Worm (Caenorhabditis elegans) whole organism, mixed stage, embryonic: ENCODE data around the gene fkb-4.

Experiments
- M03D4.4 ChIP-seq: sonication (generic microtip); optimal IDR thresholded peaks from 2 replicates; lab custom pipeline; 2017; ENCODE audit warnings: mild to moderate bottlenecking, missing genetic modification characterization, missing compliant biosample characterization
- bed-3 ChIP-seq: fragments of 200-800 bp; sonication (Bioruptor generic); optimal IDR thresholded peaks from 3 replicates; lab custom pipeline; 2018; ENCODE audit warnings: mild to moderate bottlenecking, missing genetic modification characterization, moderate library complexity, missing compliant biosample characterization
- blmp-1 ChIP-seq: fragments of 150-350 bp; optimal IDR thresholded peaks from 2 replicates; lab custom pipeline; 2014; ENCODE audit warnings: missing biosample characterization, missing genetic modification characterization
- ceh-39 ChIP-seq: fragments of 150-350 bp; optimal IDR thresholded peaks from 2 replicates; lab custom pipeline; 2014; ENCODE audit warnings: missing biosample characterization, missing genetic modification characterization
- ceh-43 ChIP-seq: fragments of 200-800 bp; sonication (Bioruptor generic); optimal IDR thresholded peaks from 2 replicates; lab custom pipeline; 2018; ENCODE audit warnings: mild to moderate bottlenecking, missing genetic modification characterization, moderate library complexity, missing compliant biosample characterization
- ces-1 ChIP-seq: fragments of 150-350 bp; optimal IDR thresholded peaks from 2 replicates; lab custom pipeline; 2014; ENCODE audit warnings: missing biosample characterization, missing genetic modification reagents, missing genetic modification characterization
- cnd-1 ChIP-seq: fragments of 200-800 bp; sonication (Bioruptor generic); optimal IDR thresholded peaks from 2 replicates; lab custom pipeline; 2018; ENCODE audit warnings: mild to moderate bottlenecking, missing genetic modification characterization, missing compliant biosample characterization
- drap-1 ChIP-seq: fragments of 200-800 bp; sonication (Bioruptor generic); optimal IDR thresholded peaks from 3 replicates; lab custom pipeline; 2018; ENCODE audit warnings: mild to moderate bottlenecking, missing genetic modification characterization, missing compliant biosample characterization
- elt-1 ChIP-seq: sonication (generic microtip); optimal IDR thresholded peaks from 2 replicates; lab custom pipeline; 2017; ENCODE audit warnings: missing genetic modification characterization, mild to moderate bottlenecking, missing compliant biosample characterization, antibody characterized with exemption, moderate library complexity, borderline replicate concordance; ENCODE audit not compliant: insufficient read depth
- elt-3 ChIP-seq: fragments of 150-350 bp; optimal IDR thresholded peaks from 2 replicates; lab custom pipeline; 2014; ENCODE audit warnings: missing biosample characterization, missing genetic modification characterization
- flh-1 ChIP-seq: fragments of 200-800 bp; sonication (Bioruptor generic); optimal IDR thresholded peaks from 2 replicates; lab custom pipeline; 2018; ENCODE audit warnings: mild to moderate bottlenecking, missing genetic modification characterization, moderate library complexity, missing compliant biosample characterization
- ham-2 ChIP-seq: fragments of 200-800 bp; sonication (Bioruptor generic); optimal IDR thresholded peaks from 2 replicates; lab custom pipeline; 2018; ENCODE audit warnings: mild to moderate bottlenecking, missing genetic modification characterization, missing compliant biosample characterization
- hlh-1 ChIP-seq: fragments of 150-350 bp; optimal IDR thresholded peaks from 2 replicates; lab custom pipeline; 2014; ENCODE audit warnings: missing biosample characterization, missing genetic modification reagents, missing genetic modification characterization
- lin-13 ChIP-seq: fragments of 150-350 bp; optimal IDR thresholded peaks from 2 replicates; lab custom pipeline; 2014; ENCODE audit warnings: missing biosample characterization, missing genetic modification characterization
- lin-32 ChIP-seq: fragments of 200-800 bp; sonication (Bioruptor generic); optimal IDR thresholded peaks from 2 replicates; lab custom pipeline; 2018; ENCODE audit warnings: mild to moderate bottlenecking, missing genetic modification characterization, missing compliant biosample characterization
- mab-5 ChIP-seq: fragments of 150-350 bp; optimal IDR thresholded peaks from 2 replicates; lab custom pipeline; 2014; ENCODE audit warnings: missing biosample characterization, missing genetic modification characterization
- mep-1 ChIP-seq: fragments of 150-350 bp; optimal IDR thresholded peaks from 2 replicates; lab custom pipeline; 2017; ENCODE audit warnings: missing biosample characterization, missing genetic modification reagents, missing genetic modification characterization, inconsistent platforms
- mls-2 ChIP-seq: sonication (generic microtip); optimal IDR thresholded peaks from 2 replicates; lab custom pipeline; 2016; ENCODE audit warnings: mild to moderate bottlenecking, missing genetic modification characterization, moderate library complexity, missing compliant biosample characterization
- nhr-12 ChIP-seq: fragments of 150-350 bp; optimal IDR thresholded peaks from 2 replicates; lab custom pipeline; 2014; ENCODE audit warnings: missing biosample characterization, missing genetic modification characterization
- nhr-2 ChIP-seq: fragments of 150-350 bp; optimal IDR thresholded peaks from 2 replicates; lab custom pipeline; 2014; ENCODE audit warnings: missing biosample characterization, missing genetic modification characterization
- nhr-237 ChIP-seq: fragments of 150-350 bp; optimal IDR thresholded peaks from 2 replicates; lab custom pipeline; 2014; ENCODE audit warnings: missing biosample characterization, missing genetic modification characterization
- nhr-28 ChIP-seq: fragments of 150-350 bp; optimal IDR thresholded peaks from 2 replicates; lab custom pipeline; 2014; ENCODE audit warnings: missing biosample characterization, missing genetic modification characterization
- nhr-76 ChIP-seq: sonication (generic microtip); optimal IDR thresholded peaks from 2 replicates; lab custom pipeline; 2017; ENCODE audit warnings: missing biosample characterization, missing genetic modification characterization
- pha-4 ChIP-seq: fragments of 150-350 bp; optimal IDR thresholded peaks from 2 replicates; lab custom pipeline; 2018; ENCODE audit warnings: missing biosample characterization, missing genetic modification reagents, missing genetic modification characterization
- sem-2 ChIP-seq: fragments of 200-800 bp; sonication (Bioruptor generic); optimal IDR thresholded peaks from 2 replicates; lab custom pipeline; 2018; ENCODE audit warnings: mild to moderate bottlenecking, missing genetic modification characterization, missing compliant biosample characterization
- snpc-4 ChIP-seq: fragments of 150-350 bp; optimal IDR thresholded peaks from 2 replicates; lab custom pipeline; 2014; ENCODE audit warnings: missing biosample characterization, missing genetic modification characterization
- sptf-1 ChIP-seq: sonication (generic microtip); optimal IDR thresholded peaks from 2 replicates; lab custom pipeline; 2017; ENCODE audit warnings: mild to moderate bottlenecking, missing genetic modification characterization, moderate library complexity, missing compliant biosample characterization
- unc-62 ChIP-seq: fragments of 150-350 bp; optimal IDR thresholded peaks from 2 replicates; lab custom pipeline; 2014; ENCODE audit warnings: missing biosample characterization, missing genetic modification reagents, missing genetic modification characterization
- zip-8 ChIP-seq: fragments of 150-350 bp; optimal IDR thresholded peaks from 2 replicates; lab custom pipeline; 2014; ENCODE audit warnings: missing biosample characterization, missing genetic modification characterization

fkb-4 gene

ce11 chrV:12749558-12749957 is 37.4 kb downstream of the fkb-4 start:
- TF ChIP-seq drap-1 (GFP tag; lab: Kevin White, UChicago) = no peak
- TF ChIP-seq sem-2 (GFP tag; lab: Kevin White, UChicago) = no peak
- no peak for TF ChIP-seq ceh-39 (tag; lab: Kevin White, UChicago)
- TF ChIP-seq nhr-12 = no peak
- TF ChIP-seq snpc-4 = no peak
- no peak for TF ChIP-seq bed-3 (GFP tag; lab: Kevin White, UChicago)
- no peak for TF ChIP-seq M03D4.4 (tag; lab: Kevin White, UChicago)
- TF ChIP-seq lin-13 = no peak
- TF ChIP-seq elt-1 (tag; lab: Kevin White, UChicago) = no peak

DNA sequence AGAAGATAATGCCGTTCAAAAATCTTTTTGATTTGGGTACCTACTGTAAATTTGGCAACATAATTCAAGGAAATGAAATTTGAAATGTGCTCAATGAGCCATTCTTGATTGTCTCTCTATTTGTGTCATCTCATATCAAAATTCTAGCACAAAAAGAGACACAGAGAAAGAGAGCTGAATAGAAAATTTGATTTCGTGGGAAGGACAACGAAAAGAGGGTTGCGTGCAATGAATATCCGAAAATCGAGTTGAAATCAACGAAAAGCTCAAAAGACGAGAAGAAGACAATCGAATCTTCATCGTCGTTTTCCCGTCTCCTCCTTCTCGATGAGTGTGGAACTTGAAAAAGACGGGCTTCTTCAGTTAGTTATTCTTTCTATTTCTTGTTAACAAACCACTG is 39.1 kb downstream of the fkb-4 start, which contains the start of gene C15C8.5:
Gene C15C8.5 (plus strand): TSS at position 152 of the 400 bp plus-strand sequence.
- no peak for TF ChIP-seq nhr-28
- TF ChIP-seq ces-1 (GFP tag; lab: Kevin White, UChicago) = peak; percentile 97
- TF ChIP-seq sem-2 (GFP tag; lab: Kevin White, UChicago) = no peak
- TF ChIP-seq hlh-1 (tag; lab: Kevin White, UChicago) = no peak
- TF ChIP-seq, all 35 proteins: peak for 1

DNA sequence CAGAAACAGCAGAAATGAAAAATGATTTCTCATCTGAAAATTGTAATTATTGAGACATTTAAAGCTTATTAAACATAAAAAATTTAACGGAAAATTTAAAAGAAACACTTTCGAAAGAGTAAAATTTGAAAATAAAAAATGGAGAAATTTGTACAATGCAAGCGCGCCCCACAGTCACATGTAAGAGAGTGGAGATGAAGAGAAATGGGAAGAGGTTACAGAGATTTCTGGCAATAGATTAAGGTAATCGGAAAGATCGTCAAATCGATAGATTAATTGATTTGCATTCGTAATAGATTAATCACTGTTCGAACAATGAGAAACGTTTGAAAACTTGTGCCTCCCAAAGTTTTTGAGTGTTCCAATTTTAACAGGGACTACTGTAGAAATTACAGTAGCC is 39.5 kb downstream of the fkb-4 start, which contains the start of gene C15C8.4:
Gene C15C8.4 (minus strand): TSS at position 33 of the 400 bp plus-strand sequence.
- TF ChIP-seq pha-4 (tag; lab: Kevin White, UChicago) (no peak), elt-1 (tag; lab: Kevin White, UChicago) (peak; percentile 94)
- TF ChIP-seq, all 35 proteins: peak for 1

DNA sequence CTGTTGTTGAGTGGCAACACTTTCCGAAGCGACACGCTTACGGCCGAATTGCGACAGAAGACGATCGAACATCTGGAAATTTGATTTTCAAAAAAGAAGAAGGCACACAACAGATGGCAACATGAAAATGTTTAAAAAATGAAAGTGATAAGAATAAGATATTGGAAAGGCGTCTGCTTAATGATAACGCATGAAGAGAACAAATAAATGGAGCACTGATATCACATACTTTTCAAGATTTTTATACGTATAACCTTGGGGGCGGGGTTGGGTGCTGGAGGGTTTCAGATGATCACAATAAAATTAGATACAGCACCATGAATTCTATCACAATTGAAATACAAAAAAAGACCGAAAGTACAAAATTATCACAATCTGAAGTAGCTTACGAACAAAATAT is 41.9 kb downstream of the fkb-4 start, which contains the start of gene C15C8.7:
Gene C15C8.7 (minus strand): TSS at position 72 of the 400 bp plus-strand sequence.
- TF ChIP-seq blmp-1 (tag; lab: Kevin White, UChicago) (no peak), sptf-1 (tag; lab: Kevin White, UChicago) (no peak), M03D4.4 (tag; lab: Kevin White, UChicago) (no peak), pha-4 (tag; lab: Kevin White, UChicago) (no peak), lin-32 (GFP tag; lab: Kevin White, UChicago) (no peak), ham-2 (GFP tag; lab: Kevin White, UChicago) (no peak), elt-3 (no peak), nhr-2 (tag; lab: Kevin White, UChicago) (no peak), zip-8 (no peak), mab-5 (tag; lab: Kevin White, UChicago) (no peak), mep-1 (tag; lab: Kevin White, UChicago) (no peak)

DNA sequence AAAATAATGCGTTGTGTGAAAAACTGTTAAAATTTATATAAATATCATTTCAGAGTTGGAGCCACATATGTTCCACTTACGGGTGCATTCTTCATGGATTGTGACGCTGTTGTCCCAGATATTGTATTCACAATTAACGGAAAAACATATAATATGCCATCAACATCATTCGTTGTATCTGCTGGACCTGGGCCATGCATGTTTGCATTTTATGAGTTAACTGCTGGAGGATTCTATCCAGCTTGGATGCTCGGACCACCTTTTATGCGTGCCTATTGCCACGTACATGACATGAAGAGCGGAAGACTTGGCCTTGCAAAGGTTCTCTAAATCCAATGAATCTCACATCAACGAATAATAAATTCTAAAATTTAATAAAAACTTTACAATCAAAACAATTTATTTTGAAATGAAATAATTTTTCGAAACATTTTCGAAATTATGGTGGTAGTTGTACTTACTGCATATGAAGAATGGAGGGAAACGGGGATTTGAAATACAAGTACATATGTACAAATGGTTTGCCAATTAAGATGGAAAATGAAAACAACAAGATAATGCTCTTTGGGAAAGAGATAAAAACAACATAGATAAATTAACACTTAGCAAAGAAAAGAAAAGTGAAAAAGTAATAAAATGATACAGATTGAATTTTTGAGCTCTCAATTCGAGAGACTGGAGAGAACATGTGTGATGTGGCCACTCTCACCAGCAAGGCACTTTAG is 43.0 kb downstream of the fkb-4 start:
- TF ChIP-seq nhr-76 (tag; lab: Kevin White, UChicago) (no peak), pha-4 (tag; lab: Kevin White, UChicago) (no peak), cnd-1 (no peak), mab-5 (tag; lab: Kevin White, UChicago) (no peak), ceh-43 (GFP tag; lab: Kevin White, UChicago) (no peak), lin-32 (GFP tag; lab: Kevin White, UChicago) (no peak), bed-3 (GFP tag; lab: Kevin White, UChicago) (no peak), drap-1 (GFP tag; lab: Kevin White, UChicago) (no peak), snpc-4 (no peak), mls-2 (tag; lab: Kevin White, UChicago) (no peak), nhr-237 (tag; lab: Kevin White, UChicago) (no peak), nhr-28 (no peak), flh-1 (GFP tag; lab: Kevin White, UChicago) (no peak), ceh-39 (tag; lab: Kevin White, UChicago) (no peak), lin-13 (no peak), elt-1 (tag; lab: Kevin White, UChicago) (no peak), zip-8 (no peak), M03D4.4 (tag; lab: Kevin White, UChicago) (no peak), unc-62 (GFP tag; lab: Kevin White, UChicago) (no peak)
